Fruit fly (Drosophila melanogaster) whole organism, embryonic: ENCODE results near the gene bin.

Source experiments
- CG12744 ChIP-seq: fragments of 200-800 bp; sonication (Bioruptor generic); optimal IDR thresholded peaks from 2 replicates; lab custom pipeline; 2016; ENCODE audit warnings: missing biosample characterization, missing genetic modification characterization
- CG17802 ChIP-seq: fragments of 200-800 bp; sonication (Bioruptor generic); optimal IDR thresholded peaks from 2 replicates; lab custom pipeline; 2018; ENCODE audit warnings: missing biosample characterization, mild to moderate bottlenecking, missing genetic modification characterization, moderate library complexity
- CG3065 ChIP-seq: fragments of 200-800 bp; sonication (Bioruptor generic); optimal IDR thresholded peaks from 2 replicates; lab custom pipeline; 2016; ENCODE audit warnings: missing biosample characterization, missing genetic modification characterization
- CG6854 ChIP-seq: fragments of 200-800 bp; sonication (Bioruptor generic); optimal IDR thresholded peaks from 3 replicates; lab custom pipeline; 2017; ENCODE audit warnings: missing biosample characterization, mild to moderate bottlenecking, missing genetic modification characterization
- CG8290 ChIP-seq, 3 experiments: fragments of 200-800 bp; sonication (Bioruptor generic); optimal IDR thresholded peaks; 2 replicates each; lab custom pipeline; 2016 to 2019; ENCODE audit warnings: missing biosample characterization in 3 of 3, missing genetic modification characterization in 3 of 3, mild to moderate bottlenecking in 2 of 3, moderate library complexity in 1 of 3
- CG9437 ChIP-seq: fragments of 200-800 bp; sonication (Bioruptor generic); optimal IDR thresholded peaks from 2 replicates; lab custom pipeline; 2018; ENCODE audit warnings: missing biosample characterization, mild to moderate bottlenecking, missing genetic modification characterization
- HmgZ ChIP-seq: fragments of 200-800 bp; sonication (Bioruptor generic); optimal IDR thresholded peaks from 2 replicates; lab custom pipeline; 2018; ENCODE audit warnings: missing biosample characterization, mild to moderate bottlenecking, missing genetic modification characterization
- Hr78 ChIP-seq, 2 experiments: fragments of 200-800 bp in 1 of 2; fragments of >200 bp in 1 of 2; sonication (Bioruptor generic) in 1 of 2; optimal IDR thresholded peaks; 2 replicates each; lab custom pipeline; 2017 to 2019; ENCODE audit warnings: missing biosample characterization in 2 of 2, missing genetic modification characterization in 2 of 2, mild to moderate bottlenecking in 1 of 2, moderate library complexity in 1 of 2
- ewg ChIP-seq: fragments of 200-800 bp; sonication (Bioruptor generic); optimal IDR thresholded peaks from 3 replicates; lab custom pipeline; 2017; ENCODE audit warnings: mild to moderate bottlenecking, missing biosample characterization, missing genetic modification reagents, missing genetic modification characterization
- h ChIP-seq: fragments of >200 bp; optimal IDR thresholded peaks from 2 replicates; lab custom pipeline; 2017

DNA sequence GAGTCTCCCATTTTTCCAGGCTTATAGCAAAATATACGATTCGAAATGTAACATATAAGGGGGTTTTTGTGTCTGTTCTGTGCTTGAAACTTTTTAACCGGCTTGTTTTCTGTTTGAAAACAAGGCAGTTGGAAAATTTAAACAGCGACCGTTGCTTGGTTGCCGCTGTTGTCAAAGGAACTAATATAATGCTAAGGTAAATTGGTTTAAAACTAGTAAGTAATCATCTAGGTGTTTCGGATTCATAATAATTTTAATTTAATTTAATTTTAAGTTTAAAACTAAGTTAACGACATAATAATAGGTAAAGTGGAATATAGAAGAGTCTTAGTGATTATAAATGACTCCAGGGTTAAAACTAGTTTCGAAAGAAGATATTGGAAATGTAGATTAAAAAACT, 22.6 kb upstream of the bin start, which contains the start of gene CG10064:
- TF ChIP-seq CG12744 (no peak), ewg (GFP tag; lab: Kevin White, UChicago) (no peak), CG9437 (GFP tag; lab: Kevin White, UChicago) (no peak), h (lab: Kevin White, UChicago) (no peak), CG3065 (no peak), CG6854 (GFP tag; lab: Kevin White, UChicago) (no peak), CG17802 (no peak), HmgZ (tag; lab: Kevin White, UChicago) (no peak), CG8290 (GFP tag; optimal IDR thresholded peaks at IDR 0.05; lab: Kevin White, UChicago) (no peak), CG8290 (tag; optimal IDR thresholded peaks at IDR 0.05; lab: Kevin White, UChicago) (no peak), Hr78 (GFP tag; optimal IDR thresholded peaks at IDR 0.05; lab: Kevin White, UChicago) (no peak)
